Worm (Caenorhabditis elegans) whole organism, L3 larva: ENCODE measurements around the gene H03G16.5.

Source experiments
- ZK546.5 ChIP-seq: sonication (generic microtip); optimal IDR thresholded peaks from 2 replicates; lab custom pipeline; 2017; ENCODE audit warnings: missing biosample characterization, missing genetic modification characterization
- fos-1 ChIP-seq: fragments of 150-350 bp; optimal IDR thresholded peaks from 2 replicates; lab custom pipeline; 2014; ENCODE audit warnings: missing biosample characterization, missing genetic modification characterization
- nhr-12 ChIP-seq: fragments of 150-350 bp; optimal IDR thresholded peaks from 2 replicates; lab custom pipeline; 2014; ENCODE audit warnings: missing biosample characterization, missing genetic modification characterization
- nhr-28 ChIP-seq: fragments of 150-350 bp; optimal IDR thresholded peaks from 2 replicates; lab custom pipeline; 2014; ENCODE audit warnings: missing biosample characterization, missing genetic modification characterization
- ztf-11 ChIP-seq: fragments of 150-350 bp; optimal IDR thresholded peaks from 2 replicates; lab custom pipeline; 2014; ENCODE audit warnings: missing biosample characterization, missing genetic modification characterization

- TF ChIP-seq ZK546.5 (tag; lab: Kevin White, UChicago) = no peak
- TF ChIP-seq nhr-28 = no peak
- no peak for TF ChIP-seq nhr-12 (tag; lab: Kevin White, UChicago)
- TF ChIP-seq ztf-11 = no peak
- TF ChIP-seq fos-1 = peak; percentile 41
These were observed 16.0 kb downstream of the H03G16.5 start, which contains the start of gene C18B12.4 for ce11 chrX:15040552-15041080.
